Fruit fly (Drosophila melanogaster): ENCODE data around the gene CG5149.

CG5149 gene

dm6 chr2L:7339392-7340014 is 48.5 kb downstream of the CG5149 start (continued):
- TF ChIP-seq CG1603 (tag; optimal IDR thresholded peaks at IDR 0.05): peak; percentile 31
- peak; percentile 47; the same call in 1 of the 3 replicates for TF ChIP-seq so (GFP tag; IDR thresholded peaks at IDR 0.05)
- TF ChIP-seq CG6813 (GFP tag; optimal IDR thresholded peaks at IDR 0.05): peak; percentile 71
- TF ChIP-seq CoRest (tag; optimal IDR thresholded peaks at IDR 0.05): peak; percentile 4
- no peak for TF ChIP-seq Gug (GFP tag; IDR thresholded peaks at IDR 0.05)
- TF ChIP-seq E2f2 (GFP tag; IDR thresholded peaks at IDR 0.05): 0 out of 2 replicates have a peak, but pooled peaks have one; percentile 7
- TF ChIP-seq CG13123 (GFP tag; optimal IDR thresholded peaks at IDR 0.05): no peak
- peak; percentile 22 for TF ChIP-seq odd (GFP tag; optimal IDR thresholded peaks at IDR 0.05)
- no peak for TF ChIP-seq her (GFP tag; optimal IDR thresholded peaks at IDR 0.05)
- TF ChIP-seq CG9932 (GFP tag; IDR thresholded peaks at IDR 0.05): no peak
- peak; percentile 8 for TF ChIP-seq CG2712 (tag; optimal IDR thresholded peaks at IDR 0.05)
- TF ChIP-seq CG4404 (GFP tag; IDR thresholded peaks at IDR 0.05): no peak
- TF ChIP-seq jing (GFP tag; optimal IDR thresholded peaks at IDR 0.05): no peak
- TF ChIP-seq CG6689 (GFP tag; IDR thresholded peaks at IDR 0.05): no peak
- no peak for TF ChIP-seq Rx (GFP tag; IDR thresholded peaks at IDR 0.05)
- no peak for TF ChIP-seq insv (GFP tag; optimal IDR thresholded peaks at IDR 0.05)
- peak; percentile 25 for TF ChIP-seq CG14710 (tag; optimal IDR thresholded peaks at IDR 0.05)
- no peak for TF ChIP-seq Bdp1 (GFP tag; optimal IDR thresholded peaks at IDR 0.05)
- TF ChIP-seq zfh2 (GFP tag; optimal IDR thresholded peaks at IDR 0.05): no peak
- TF ChIP-seq chinmo (GFP tag; IDR thresholded peaks at IDR 0.05; ENCODE audit: partially characterized antibody): no peak
- TF ChIP-seq tap (tag; optimal IDR thresholded peaks at IDR 0.05): no peak
- TF ChIP-seq CG16813 (GFP tag; IDR thresholded peaks at IDR 0.05; ENCODE audit: partially characterized antibody): no peak
- no peak for TF ChIP-seq trem (tag; optimal IDR thresholded peaks at IDR 0.05)
- TF ChIP-seq klu (GFP tag; IDR thresholded peaks at IDR 0.05): no peak
- TF ChIP-seq Ptx1 (GFP tag; IDR thresholded peaks at IDR 0.05): no peak
- no peak for TF ChIP-seq Hey (tag; optimal IDR thresholded peaks at IDR 0.05)
- peak; percentile 24 for TF ChIP-seq CG1602 (GFP tag; optimal IDR thresholded peaks at IDR 0.05)
- TF ChIP-seq wek (GFP tag; optimal IDR thresholded peaks at IDR 0.05): peak; percentile 38
- peak; percentile 54 for TF ChIP-seq CG2202 (tag; optimal IDR thresholded peaks at IDR 0.05)
- no peak for TF ChIP-seq Max (GFP tag; optimal IDR thresholded peaks at IDR 0.05)
- peak; percentile 25; the same call in 1 of the 2 replicates for TF ChIP-seq sim (GFP tag; IDR thresholded peaks at IDR 0.05)
- TF ChIP-seq CG16863 (GFP tag; optimal IDR thresholded peaks at IDR 0.05): peak; percentile 24
- no peak for TF ChIP-seq CG1832 (GFP tag; optimal IDR thresholded peaks at IDR 0.05)
- TF ChIP-seq br (optimal IDR thresholded peaks at IDR 0.05): no peak
- no peak for TF ChIP-seq eyg (GFP tag; optimal IDR thresholded peaks at IDR 0.05)
- TF ChIP-seq CG9727 (GFP tag; optimal IDR thresholded peaks at IDR 0.05): peak; percentile 80
- peak; percentile 65 for TF ChIP-seq ci (GFP tag; IDR thresholded peaks at IDR 0.05)
- TF ChIP-seq CG7271 (tag; optimal IDR thresholded peaks at IDR 0.05): no peak
- TF ChIP-seq CG13287 (GFP tag; IDR thresholded peaks at IDR 0.05; ENCODE audit: partially characterized antibody): no peak
- no peak for TF ChIP-seq D19A (tag; optimal IDR thresholded peaks at IDR 0.05)
- TF ChIP-seq z (GFP tag; IDR thresholded peaks at IDR 0.05): 0 out of 3 replicates have a peak, but pooled peaks have one; percentile 25
- TF ChIP-seq bsh (GFP tag; optimal IDR thresholded peaks at IDR 0.05): peak in 1 of 2 experiments; percentile 15
- TF ChIP-seq Atf3 (GFP tag; optimal IDR thresholded peaks at IDR 0.05): peak; percentile 47
- TF ChIP-seq da (GFP tag; optimal IDR thresholded peaks at IDR 0.05): no peak
- TF ChIP-seq Gsc (GFP tag; IDR thresholded peaks at IDR 0.05): no peak
- peak; percentile 2 for TF ChIP-seq maf-S (GFP tag; optimal IDR thresholded peaks at IDR 0.05)
- TF ChIP-seq trh (GFP tag; optimal IDR thresholded peaks at IDR 0.05): peak; percentile 4
- TF ChIP-seq Side (GFP tag; optimal IDR thresholded peaks at IDR 0.05): no peak
- peak; percentile 18 for TF ChIP-seq CG5180 (GFP tag; optimal IDR thresholded peaks at IDR 0.05)
- TF ChIP-seq Fer2 (tag; optimal IDR thresholded peaks at IDR 0.05): no peak
- TF ChIP-seq lab (GFP tag; optimal IDR thresholded peaks at IDR 0.05): peak; percentile 13

All from whole organism, embryonic.